Worm (Caenorhabditis elegans) whole organism, young adult: ENCODE results near the gene rps-14.
A peak's percentile ranks its signal among the peaks of the same experiment; 100 is the strongest.

Experiments
- B0336.3 ChIP-seq: fragments of 200-800 bp; sonication (Bioruptor generic); IDR thresholded peaks from 2 replicates; pipeline ENCODE4 v1.3.6; 2022; ENCODE audit warnings: missing genetic modification characterization, missing compliant biosample characterization
- C06A6.2 ChIP-seq: fragments of 200-800 bp; sonication (Bioruptor generic); conservative IDR thresholded peaks from 2 replicates; pipeline ENCODE4 v1.3.6; 2022; ENCODE audit warnings: missing genetic modification characterization, missing compliant biosample characterization
- K12H6.12 ChIP-seq: fragments of 200-800 bp; sonication (Bioruptor generic); optimal IDR thresholded peaks from 2 replicates; lab custom pipeline; 2018; ENCODE audit warnings: mild to moderate bottlenecking, missing genetic modification characterization, missing compliant biosample characterization
- Y67H2A.10 ChIP-seq: fragments of 200-800 bp; sonication (Bioruptor generic); conservative IDR thresholded peaks from 2 replicates; pipeline ENCODE4 v1.3.6; 2022; ENCODE audit warnings: missing genetic modification reagents, missing genetic modification characterization, missing compliant biosample characterization
- ZK185.1 ChIP-seq: sonication (generic microtip); optimal IDR thresholded peaks from 2 replicates; lab custom pipeline; 2016; ENCODE audit warnings: mild to moderate bottlenecking, missing genetic modification characterization, missing compliant biosample characterization; ENCODE audit not compliant: poor library complexity, severe bottlenecking
- akir-1 ChIP-seq: fragments of 200-800 bp; sonication (Bioruptor generic); optimal IDR thresholded peaks from 2 replicates; lab custom pipeline; 2018; ENCODE audit warnings: mild to moderate bottlenecking, missing genetic modification characterization, moderate library complexity, missing compliant biosample characterization
- aptf-2 ChIP-seq: fragments of 200-800 bp; sonication (Bioruptor generic); conservative IDR thresholded peaks from 2 replicates; pipeline ENCODE4 v1.3.6; 2022; ENCODE audit warnings: missing genetic modification reagents, missing genetic modification characterization, missing compliant biosample characterization
- atf-7 ChIP-seq: sonication (generic microtip); optimal IDR thresholded peaks from 2 replicates; lab custom pipeline; 2017; ENCODE audit warnings: mild to moderate bottlenecking, missing genetic modification characterization, missing compliant biosample characterization
- athp-1 ChIP-seq: sonication (generic microtip); optimal IDR thresholded peaks from 2 replicates; lab custom pipeline; 2017; ENCODE audit warnings: mild to moderate bottlenecking, missing genetic modification characterization, missing compliant biosample characterization
- attf-6 ChIP-seq: fragments of 200-800 bp; sonication (Bioruptor generic); IDR thresholded peaks from 2 replicates; pipeline ENCODE4 v1.3.6; 2022; ENCODE audit warnings: missing genetic modification reagents, missing genetic modification characterization, missing compliant biosample characterization
- bed-1 ChIP-seq: fragments of 200-800 bp; sonication (Bioruptor generic); IDR thresholded peaks from 2 replicates; pipeline ENCODE4 v1.3.6; 2022; ENCODE audit warnings: missing genetic modification reagents, missing genetic modification characterization, missing compliant biosample characterization
- cebp-1 ChIP-seq, 2 experiments: fragments of 200-800 bp in 1 of 2; sonication (Bioruptor generic) in 1 of 2; sonication (generic microtip) in 1 of 2; IDR thresholded peaks in 1 of 2; optimal IDR thresholded peaks in 1 of 2; 2 replicates each; pipeline versions ENCODE4 v1.3.6 to Lab custom; 2017 to 2022; ENCODE audit warnings: missing compliant biosample characterization in 2 of 2, missing genetic modification characterization in 2 of 2, mild to moderate bottlenecking in 1 of 2, missing genetic modification reagents in 1 of 2, moderate library complexity in 1 of 2
- ceh-79 ChIP-seq: sonication (generic microtip); optimal IDR thresholded peaks from 2 replicates; lab custom pipeline; 2017; ENCODE audit warnings: mild to moderate bottlenecking, missing genetic modification characterization, missing compliant biosample characterization
- ceh-91 ChIP-seq: fragments of 200-800 bp; sonication (Bioruptor generic); IDR thresholded peaks from 2 replicates; pipeline ENCODE4 v1.3.6; 2022; ENCODE audit warnings: missing genetic modification reagents, missing genetic modification characterization, missing compliant biosample characterization
- die-1 ChIP-seq: sonication (generic microtip); optimal IDR thresholded peaks from 2 replicates; lab custom pipeline; 2016; ENCODE audit warnings: missing genotype, mild to moderate bottlenecking, missing genetic modification characterization, missing compliant biosample characterization
- dpff-1 ChIP-seq: sonication (generic microtip); optimal IDR thresholded peaks from 2 replicates; lab custom pipeline; 2017; ENCODE audit warnings: mild to moderate bottlenecking, missing genetic modification characterization, missing compliant biosample characterization
- dpl-1 ChIP-seq: fragments of 150-350 bp; optimal IDR thresholded peaks from 2 replicates; lab custom pipeline; 2014; ENCODE audit warnings: missing biosample characterization, missing genetic modification reagents, missing genetic modification characterization
- efl-1 ChIP-seq: fragments of 150-350 bp; optimal IDR thresholded peaks from 2 replicates; lab custom pipeline; 2014; ENCODE audit warnings: missing biosample characterization, missing genetic modification reagents, missing genetic modification characterization
- egrh-3 ChIP-seq: fragments of 200-800 bp; sonication (Bioruptor generic); IDR thresholded peaks from 2 replicates; pipeline ENCODE4 v1.3.6; 2022; ENCODE audit warnings: missing genetic modification reagents, missing genetic modification characterization, missing compliant biosample characterization
- ekl-4 ChIP-seq: fragments of 200-800 bp; sonication (Bioruptor generic); IDR thresholded peaks from 2 replicates; pipeline ENCODE4 v1.3.6; 2022; ENCODE audit warnings: missing genetic modification reagents, missing genetic modification characterization, missing compliant biosample characterization
- gei-17 ChIP-seq: fragments of 200-800 bp; sonication (Bioruptor generic); optimal IDR thresholded peaks from 2 replicates; lab custom pipeline; 2018; ENCODE audit warnings: mild to moderate bottlenecking, missing genetic modification characterization, missing compliant biosample characterization
- him-1 ChIP-seq: sonication (generic microtip); optimal IDR thresholded peaks from 2 replicates; lab custom pipeline; 2016; ENCODE audit warnings: missing genotype, missing genetic modification reagents, missing genetic modification characterization, missing compliant biosample characterization
- hmg-1.2 ChIP-seq: fragments of 200-800 bp; sonication (Bioruptor generic); IDR thresholded peaks from 2 replicates; pipeline ENCODE4 v1.3.6; 2022; ENCODE audit warnings: missing genetic modification reagents, missing genetic modification characterization, missing compliant biosample characterization
- hsf-1 ChIP-seq: fragments of 200-800 bp; sonication (Bioruptor generic); IDR thresholded peaks from 2 replicates; pipeline ENCODE4 v1.3.6; 2022; ENCODE audit warnings: missing genetic modification reagents, missing genetic modification characterization, missing compliant biosample characterization
- lag-1 ChIP-seq: fragments of 200-800 bp; sonication (Bioruptor generic); IDR thresholded peaks from 2 replicates; pipeline ENCODE4 v1.3.6; 2022; ENCODE audit warnings: missing genetic modification reagents, missing genetic modification characterization, missing compliant biosample characterization
- let-607 ChIP-seq, 2 experiments: fragments of 200-800 bp in 1 of 2; sonication (Bioruptor generic) in 1 of 2; sonication (generic microtip) in 1 of 2; optimal IDR thresholded peaks; 2 replicates each; lab custom pipeline; 2016 to 2018; ENCODE audit warnings: mild to moderate bottlenecking in 2 of 2, missing compliant biosample characterization in 2 of 2, missing genetic modification characterization in 2 of 2, moderate library complexity in 2 of 2, missing genotype in 1 of 2
- lin-35 ChIP-seq, 3 experiments: fragments of 150-350 bp in 2 of 3; sonication (generic microtip) in 1 of 3; optimal IDR thresholded peaks; 2 replicates each; lab custom pipeline; 2014 to 2018; ENCODE audit warnings: missing biosample characterization in 3 of 3, missing genetic modification characterization in 3 of 3, missing genetic modification reagents in 3 of 3
- lin-40 ChIP-seq: sonication (generic microtip); optimal IDR thresholded peaks from 2 replicates; lab custom pipeline; 2016; ENCODE audit warnings: missing genetic modification characterization, mild to moderate bottlenecking, missing compliant biosample characterization, missing genotype, missing genetic modification reagents
- lsy-27 ChIP-seq: sonication (generic microtip); optimal IDR thresholded peaks from 2 replicates; lab custom pipeline; 2017; ENCODE audit warnings: missing genetic modification characterization, mild to moderate bottlenecking, missing compliant biosample characterization, antibody characterized with exemption, missing genotype, borderline replicate concordance; ENCODE audit not compliant: insufficient read depth
- madf-10 ChIP-seq: sonication (generic microtip); optimal IDR thresholded peaks from 2 replicates; lab custom pipeline; 2016; ENCODE audit warnings: mild to moderate bottlenecking, missing genetic modification characterization, missing compliant biosample characterization
- madf-3 ChIP-seq: fragments of 200-800 bp; sonication (Bioruptor generic); IDR thresholded peaks from 2 replicates; pipeline ENCODE4 v1.3.6; 2022; ENCODE audit warnings: missing genetic modification reagents, missing genetic modification characterization, missing compliant biosample characterization
- mel-28 ChIP-seq: sonication (generic microtip); optimal IDR thresholded peaks from 2 replicates; lab custom pipeline; 2016; ENCODE audit warnings: borderline replicate concordance, mild to moderate bottlenecking, missing genetic modification characterization, missing compliant biosample characterization
- mxl-1 ChIP-seq: sonication (generic microtip); optimal IDR thresholded peaks from 2 replicates; lab custom pipeline; 2016; ENCODE audit warnings: missing genetic modification characterization, missing compliant biosample characterization
- nhr-27 ChIP-seq: fragments of 200-800 bp; sonication (Bioruptor generic); optimal IDR thresholded peaks from 2 replicates; lab custom pipeline; 2018; ENCODE audit warnings: mild to moderate bottlenecking, missing genetic modification characterization, moderate library complexity, missing compliant biosample characterization
- pha-4 ChIP-seq: fragments of 150-350 bp; sonication (generic microtip); optimal IDR thresholded peaks from 2 replicates; lab custom pipeline; 2014; ENCODE audit warnings: missing biosample characterization, missing genetic modification reagents, missing genetic modification characterization
- rcor-1 ChIP-seq: fragments of 200-800 bp; sonication (Bioruptor generic); IDR thresholded peaks from 2 replicates; pipeline ENCODE4 v1.3.6; 2022; ENCODE audit warnings: missing genetic modification reagents, missing genetic modification characterization, missing compliant biosample characterization
- sdz-38 ChIP-seq: sonication (generic microtip); optimal IDR thresholded peaks from 2 replicates; lab custom pipeline; 2016; ENCODE audit warnings: missing genotype, missing genetic modification characterization, missing compliant biosample characterization
- sea-2 ChIP-seq: fragments of 200-800 bp; sonication (Bioruptor generic); IDR thresholded peaks from 2 replicates; pipeline ENCODE4 v1.3.6; 2022; ENCODE audit warnings: missing genetic modification characterization, missing compliant biosample characterization
- snpc-1.1 ChIP-seq: sonication (generic microtip); optimal IDR thresholded peaks from 2 replicates; lab custom pipeline; 2017; ENCODE audit warnings: missing genetic modification characterization, mild to moderate bottlenecking, missing compliant biosample characterization, antibody characterized with exemption, moderate library complexity, missing genotype, missing genetic modification reagents; ENCODE audit not compliant: insufficient read depth
- snpc-1.3 ChIP-seq: sonication (generic microtip); optimal IDR thresholded peaks from 2 replicates; lab custom pipeline; 2017; ENCODE audit warnings: missing genetic modification characterization, mild to moderate bottlenecking, missing compliant biosample characterization, antibody characterized with exemption, moderate library complexity, missing genotype, missing genetic modification reagents; ENCODE audit not compliant: insufficient read depth
- snpc-3.4 ChIP-seq: sonication (generic microtip); optimal IDR thresholded peaks from 2 replicates; lab custom pipeline; 2017; ENCODE audit warnings: missing genetic modification characterization, mild to moderate bottlenecking, missing compliant biosample characterization, antibody characterized with exemption, moderate library complexity, missing genotype, missing genetic modification reagents
- somi-1 ChIP-seq: fragments of 200-800 bp; sonication (Bioruptor generic); optimal IDR thresholded peaks from 2 replicates; lab custom pipeline; 2018; ENCODE audit warnings: mild to moderate bottlenecking, missing genetic modification characterization, missing compliant biosample characterization
- tlf-1 ChIP-seq: fragments of 200-800 bp; sonication (Bioruptor generic); optimal IDR thresholded peaks from 2 replicates; lab custom pipeline; 2018; ENCODE audit warnings: mild to moderate bottlenecking, missing genetic modification characterization, missing compliant biosample characterization
- unc-62 ChIP-seq: fragments of 150-350 bp; optimal IDR thresholded peaks from 2 replicates; lab custom pipeline; 2014; ENCODE audit warnings: missing biosample characterization, missing genetic modification reagents, missing genetic modification characterization
- xnd-1 ChIP-seq: sonication (generic microtip); optimal IDR thresholded peaks from 2 replicates; lab custom pipeline; 2016; ENCODE audit warnings: missing genotype, missing genetic modification reagents, missing genetic modification characterization, missing compliant biosample characterization
- zfh-2 ChIP-seq: fragments of 200-800 bp; sonication (Bioruptor generic); conservative IDR thresholded peaks from 2 replicates; pipeline ENCODE4 v1.3.6; 2022; ENCODE audit warnings: missing genetic modification reagents, missing genetic modification characterization, missing compliant biosample characterization
- zim-3 ChIP-seq: sonication (generic microtip); optimal IDR thresholded peaks from 2 replicates; lab custom pipeline; 2017; ENCODE audit warnings: mild to moderate bottlenecking, missing genetic modification characterization, moderate library complexity, missing compliant biosample characterization
- ztf-28 ChIP-seq: fragments of 200-800 bp; sonication (Bioruptor generic); IDR thresholded peaks from 2 replicates; pipeline ENCODE4 v1.3.6; 2022; ENCODE audit warnings: missing genetic modification reagents, missing genetic modification characterization, missing compliant biosample characterization

Gene rps-14

DNA sequence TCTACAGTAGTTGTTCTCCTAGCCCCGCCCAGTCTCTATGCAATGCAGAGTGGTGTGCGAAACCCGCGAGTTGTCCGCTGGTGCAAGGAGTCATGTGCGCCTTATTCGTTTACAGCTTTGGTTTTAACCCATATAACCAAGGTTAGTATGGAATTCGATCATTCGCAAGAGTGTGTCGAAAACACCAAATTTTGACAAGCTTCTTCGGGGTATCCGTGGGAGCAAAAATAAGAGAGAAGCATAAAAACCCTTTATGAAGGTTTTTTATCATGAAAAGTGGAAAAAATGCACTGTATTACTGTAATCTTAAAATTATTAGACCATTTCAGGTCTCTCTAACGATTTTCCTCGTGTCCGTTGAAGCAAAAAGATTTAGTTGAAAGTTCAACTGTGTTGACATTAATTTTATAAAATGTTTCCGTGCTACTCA, 37.2 kb downstream of the rps-14 start (continued):
- TF ChIP-seq lin-35 (GFP tag; optimal IDR thresholded peaks at IDR 0.05; lab: Kevin White, UChicago), result no peak
- TF ChIP-seq xnd-1, result no peak
- no peak for TF ChIP-seq atf-7
- peak; percentile 80 for TF ChIP-seq ekl-4 (GFP tag; lab: Robert Waterston, UW)
- TF ChIP-seq athp-1 (tag; lab: Kevin White, UChicago), result no peak
- TF ChIP-seq egrh-3 (GFP tag; lab: Robert Waterston, UW), result no peak
- no peak for TF ChIP-seq efl-1 (GFP tag; lab: Kevin White, UChicago)
- TF ChIP-seq mel-28 (tag; lab: Kevin White, UChicago), result no peak
- peak; percentile 58; the same call in 1 of the 2 replicates for TF ChIP-seq rcor-1 (GFP tag; lab: Robert Waterston, UW)
- TF ChIP-seq dpff-1, result peak; percentile 30
- peak; percentile 77; the same call in 1 of the 2 replicates for TF ChIP-seq madf-3 (GFP tag; lab: Robert Waterston, UW)
- TF ChIP-seq die-1, result no peak
- TF ChIP-seq hsf-1 (GFP tag; lab: Robert Waterston, UW), result peak; percentile 56
- TF ChIP-seq ceh-91, result peak; percentile 51; the same call in 1 of the 2 replicates
- no peak for TF ChIP-seq K12H6.12 (tag; lab: Kevin White, UChicago)
- TF ChIP-seq ceh-79 (tag; lab: Kevin White, UChicago), result no peak
- TF ChIP-seq lin-40 (tag; lab: Kevin White, UChicago), result no peak
- TF ChIP-seq bed-1, result no peak
- no peak for TF ChIP-seq lsy-27 (tag; lab: Kevin White, UChicago)
- no peak for TF ChIP-seq gei-17
- TF ChIP-seq sea-2 (GFP tag; lab: Robert Waterston, UW), result no peak
- TF ChIP-seq mxl-1 (tag; lab: Kevin White, UChicago), result no peak
- no peak for TF ChIP-seq sdz-38 (tag; lab: Kevin White, UChicago)
- TF ChIP-seq snpc-1.1, result peak; percentile 98
- TF ChIP-seq dpl-1, result no peak
- TF ChIP-seq zfh-2 (GFP tag; lab: Robert Waterston, UW), result no peak
- no peak for TF ChIP-seq C06A6.2 (GFP tag; lab: Robert Waterston, UW)
- peak; percentile 95 for TF ChIP-seq snpc-3.4
- TF ChIP-seq zim-3, result no peak
- TF ChIP-seq B0336.3, result no peak
- TF ChIP-seq ztf-28 (GFP tag; lab: Robert Waterston, UW), result no peak
- no peak for TF ChIP-seq madf-10 (tag; lab: Kevin White, UChicago)
- TF ChIP-seq ZK185.1 (tag; lab: Kevin White, UChicago), result no peak
- no peak for TF ChIP-seq let-607 (tag; optimal IDR thresholded peaks at IDR 0.05; lab: Kevin White, UChicago)
- TF ChIP-seq somi-1, result no peak
- TF ChIP-seq tlf-1 (GFP tag; lab: Kevin White, UChicago), result peak; percentile 18
- peak; percentile 89 for TF ChIP-seq snpc-1.3 (tag; lab: Kevin White, UChicago)
- no peak for TF ChIP-seq Y67H2A.10 (GFP tag; lab: Robert Waterston, UW)
- peak; percentile 96 for TF ChIP-seq him-1 (tag; lab: Kevin White, UChicago)
- no peak for TF ChIP-seq lag-1 (GFP tag; lab: Robert Waterston, UW)
- TF ChIP-seq akir-1, result no peak
- TF ChIP-seq aptf-2 (GFP tag; lab: Robert Waterston, UW), result no peak
- TF ChIP-seq hmg-1.2 (GFP tag; lab: Robert Waterston, UW), result peak; percentile 94
- peak; percentile 96 for TF ChIP-seq attf-6 (GFP tag; lab: Robert Waterston, UW)
- TF ChIP-seq nhr-27 (tag; lab: Kevin White, UChicago), result no peak
- TF ChIP-seq unc-62, result no peak
- no peak for TF ChIP-seq cebp-1 (GFP tag; IDR thresholded peaks at IDR 0.05; lab: Robert Waterston, UW)
- TF ChIP-seq cebp-1 (tag; optimal IDR thresholded peaks at IDR 0.05; lab: Kevin White, UChicago), result no peak
- TF ChIP-seq pha-4, result no peak
